Worm (Caenorhabditis elegans) whole organism, L2 larva: ENCODE results near the gene Y67D8C.22.

Experiments used
- aly-2 ChIP-seq: fragments of 150-350 bp; optimal IDR thresholded peaks from 2 replicates; lab custom pipeline; 2014; ENCODE audit warnings: missing biosample characterization, missing genetic modification characterization
- ama-1 ChIP-seq: fragments of 150-350 bp; optimal IDR thresholded peaks from 2 replicates; lab custom pipeline; 2018; ENCODE audit warnings: inconsistent platforms
- fos-1 ChIP-seq: fragments of 150-350 bp; optimal IDR thresholded peaks from 2 replicates; lab custom pipeline; 2014; ENCODE audit warnings: missing biosample characterization, missing genetic modification characterization
- lsy-2 ChIP-seq, 2 experiments: fragments of 150-350 bp in 1 of 2; sonication (generic microtip) in 1 of 2; optimal IDR thresholded peaks; 2 replicates each; lab custom pipeline; 2014 to 2017; ENCODE audit warnings: missing biosample characterization in 2 of 2, missing genetic modification characterization in 2 of 2
- nhr-11 ChIP-seq: fragments of 150-350 bp; optimal IDR thresholded peaks from 2 replicates; lab custom pipeline; 2014; ENCODE audit warnings: missing biosample characterization, missing genetic modification characterization
- ztf-11 ChIP-seq: sonication (generic microtip); optimal IDR thresholded peaks from 2 replicates; lab custom pipeline; 2017; ENCODE audit warnings: missing biosample characterization, missing genetic modification characterization
- ztf-4 ChIP-seq: fragments of 150-350 bp; optimal IDR thresholded peaks from 2 replicates; lab custom pipeline; 2014; ENCODE audit warnings: missing biosample characterization, missing genetic modification characterization

DNA sequence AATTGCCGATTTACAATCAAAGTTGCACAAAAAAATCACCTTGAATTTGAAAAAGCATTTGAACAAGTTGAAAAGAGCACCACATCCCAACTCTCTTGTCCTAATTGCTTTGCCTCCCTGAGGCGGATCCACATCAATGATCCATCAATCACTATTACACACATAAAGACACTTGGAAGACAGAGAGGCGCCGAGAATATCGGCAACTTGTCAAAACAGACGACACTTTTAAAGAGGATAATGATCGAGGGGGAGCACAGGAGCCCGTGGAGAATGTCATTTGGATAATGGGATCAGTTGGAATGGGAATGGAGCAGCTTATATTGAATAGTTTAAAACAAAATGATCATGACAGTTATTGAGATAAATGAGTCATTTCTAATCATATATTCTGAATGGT is 25.1 kb upstream of the Y67D8C.22 start:
- TF ChIP-seq nhr-11 (no peak), ama-1 (no peak), ztf-11 (tag; lab: Kevin White, UChicago) (no peak), ztf-4 (tag; lab: Kevin White, UChicago) (no peak), lsy-2 (tag; optimal IDR thresholded peaks at IDR 0.05; lab: Kevin White, UChicago) (no peak), aly-2 (tag; lab: Kevin White, UChicago) (no peak), fos-1 (tag; lab: Kevin White, UChicago) (no peak)
